1 fruit fly cellular context compared by ENCODE assay signal in the genomic region with DNA sequence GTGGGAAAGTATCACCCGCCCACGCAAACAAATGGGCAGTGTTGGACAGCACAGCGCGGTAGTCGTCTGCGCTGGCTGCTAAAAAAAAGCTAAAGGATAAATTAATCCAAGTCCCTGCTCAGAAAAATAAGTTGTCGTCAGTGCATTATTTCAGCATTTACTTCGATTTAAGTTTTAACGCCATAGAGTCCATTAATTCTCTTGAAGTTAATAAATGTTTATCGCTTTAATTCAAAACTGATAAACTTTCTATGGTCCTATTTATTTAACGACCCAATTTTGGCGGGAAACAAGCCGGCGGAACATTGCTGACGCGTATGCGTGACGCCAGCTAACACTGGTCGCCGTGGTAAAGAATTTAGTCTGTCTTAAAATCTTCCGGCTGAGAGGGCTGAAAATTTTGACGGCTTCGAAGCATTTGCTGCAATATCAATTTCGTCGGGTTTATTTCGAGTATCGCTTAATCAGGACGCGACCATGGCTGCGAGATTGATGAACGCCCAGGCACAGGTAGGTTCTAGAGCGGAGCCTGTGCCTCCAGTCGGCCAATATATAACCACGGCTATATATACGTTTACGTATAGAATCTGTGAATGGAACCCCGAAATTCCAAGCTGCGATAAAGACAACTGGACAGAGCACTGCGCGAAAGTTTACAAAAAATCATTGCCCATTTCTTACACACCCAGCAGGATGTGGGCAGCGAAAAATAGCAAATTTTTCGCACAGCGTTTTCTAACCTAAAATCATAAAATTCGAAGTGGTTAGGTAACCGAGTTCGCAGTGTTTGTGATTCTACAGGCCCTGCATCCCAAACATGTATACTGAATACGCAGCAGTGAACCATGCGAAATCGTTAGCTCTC.
TF ChIP-seq lines count a peak whose summit lies in the region.

Gene mAcon1, plus strand, starts transcription at position 276 of the 865 bp plus-strand sequence.
Gene CG43345, minus strand, starts transcription at position 287 of the 865 bp plus-strand sequence.
Gene CG43346, minus strand, starts transcription at position 287 of the 865 bp plus-strand sequence.

TF ChIP-seq in whole organism, embryonic, 481 proteins besides CTCF, POLR2A, EP300 and RAD21 (continued from another document and continues in another):
- TF ChIP-seq ac (GFP tag; optimal IDR thresholded peaks at IDR 0.05; lab: Kevin White, UChicago) (no peak), gfzf (GFP tag; optimal IDR thresholded peaks at IDR 0.05; lab: Kevin White, UChicago) (peak; percentile 39), Spps (tag; optimal IDR thresholded peaks at IDR 0.05; lab: Kevin White, UChicago) (peak; percentile 24), CkIIα-i1 (GFP tag; IDR thresholded peaks at IDR 0.05; lab: Robert Waterston, UW) (no peak), CG15696 (tag; optimal IDR thresholded peaks at IDR 0.05; lab: Kevin White, UChicago) (peak; percentile 72), stwl (tag; optimal IDR thresholded peaks at IDR 0.05; lab: Kevin White, UChicago) (peak; percentile 48), hth (optimal IDR thresholded peaks at IDR 0.05; lab: Kevin White, UChicago) (no peak), CG3065 (GFP tag; optimal IDR thresholded peaks at IDR 0.05; lab: Kevin White, UChicago) (peak; percentile 64), ranshi (GFP tag; IDR thresholded peaks at IDR 0.05; lab: Robert Waterston, UW) (no peak; the same call in 1 of the 2 replicates), Dfd (GFP tag; optimal IDR thresholded peaks at IDR 0.05; lab: Kevin White, UChicago) (no peak), CG9817 (tag; optimal IDR thresholded peaks at IDR 0.05; lab: Kevin White, UChicago) (peak; percentile 79), Pdp1 (GFP tag; optimal IDR thresholded peaks at IDR 0.05; lab: Kevin White, UChicago) (peak; percentile 83 to 97), mld (GFP tag; IDR thresholded peaks at IDR 0.05; lab: Robert Waterston, UW; ENCODE audit: partially characterized antibody) (no peak), ab (GFP tag; optimal IDR thresholded peaks at IDR 0.05; lab: Kevin White, UChicago) (peak; percentile 61), CG15269 (tag; optimal IDR thresholded peaks at IDR 0.05; lab: Kevin White, UChicago) (no peak), Ssrp (tag; optimal IDR thresholded peaks at IDR 0.05; lab: Kevin White, UChicago) (peak; percentile 70), cad (GFP tag; optimal IDR thresholded peaks at IDR 0.05; lab: Kevin White, UChicago) (no peak), Hmx (GFP tag; optimal IDR thresholded peaks at IDR 0.05; lab: Kevin White, UChicago) (peak; percentile 34), Poxn (GFP tag; IDR thresholded peaks at IDR 0.05; lab: Robert Waterston, UW) (no peak), NfI (GFP tag; optimal IDR thresholded peaks at IDR 0.05; lab: Kevin White, UChicago) (peak; percentile 86), tx (GFP tag; optimal IDR thresholded peaks at IDR 0.05; lab: Kevin White, UChicago) (peak; percentile 83), Asciz (GFP tag; optimal IDR thresholded peaks at IDR 0.05; lab: Kevin White, UChicago) (no peak), pzg (GFP tag; optimal IDR thresholded peaks at IDR 0.05; lab: Kevin White, UChicago) (peak; percentile 68), Gug (GFP tag; IDR thresholded peaks at IDR 0.05; lab: Robert Waterston, UW) (peak; percentile 52; the same call in 3 of the 4 replicates), Jarid2 (GFP tag; optimal IDR thresholded peaks at IDR 0.05; lab: Kevin White, UChicago) (no peak), Dll (GFP tag; IDR thresholded peaks at IDR 0.05; lab: Robert Waterston, UW; ENCODE audit: partially characterized antibody) (no peak), ap (GFP tag; IDR thresholded peaks at IDR 0.05; lab: Robert Waterston, UW) (no peak), odd (GFP tag; optimal IDR thresholded peaks at IDR 0.05; lab: Kevin White, UChicago) (no peak), BEAF-32 (GFP tag; optimal IDR thresholded peaks at IDR 0.05; lab: Kevin White, UChicago) (peak; percentile 48), CG10543 (GFP tag; optimal IDR thresholded peaks at IDR 0.05; lab: Kevin White, UChicago) (peak; percentile 92), CG4282 (GFP tag; optimal IDR thresholded peaks at IDR 0.05; lab: Kevin White, UChicago) (peak; percentile 59), psq (GFP tag; optimal IDR thresholded peaks at IDR 0.05; lab: Kevin White, UChicago) (peak; percentile 6), CG17612 (GFP tag; IDR thresholded peaks at IDR 0.05; lab: Robert Waterston, UW) (no peak), CG30403 (GFP tag; optimal IDR thresholded peaks at IDR 0.05; lab: Kevin White, UChicago) (peak; percentile 87), unc-4 (GFP tag; IDR thresholded peaks at IDR 0.05; lab: Robert Waterston, UW; ENCODE audit: partially characterized antibody) (no peak), CG7556 (GFP tag; optimal IDR thresholded peaks at IDR 0.05; lab: Kevin White, UChicago) (peak; percentile 76), CG13894 (tag; optimal IDR thresholded peaks at IDR 0.05; lab: Kevin White, UChicago) (no peak), Opbp (GFP tag; IDR thresholded peaks at IDR 0.05; lab: Robert Waterston, UW; ENCODE audit: partially characterized antibody) (no peak), chm (GFP tag; IDR thresholded peaks at IDR 0.05; lab: Robert Waterston, UW) (peak; percentile 6; the same call in 1 of the 2 replicates), zf30C (GFP tag; optimal IDR thresholded peaks at IDR 0.05; lab: Kevin White, UChicago) (no peak), oc (tag; optimal IDR thresholded peaks at IDR 0.05; lab: Kevin White, UChicago) (no peak), CG1602 (GFP tag; optimal IDR thresholded peaks at IDR 0.05; lab: Kevin White, UChicago) (peak; percentile 67), CG17568 (GFP tag; optimal IDR thresholded peaks at IDR 0.05; lab: Kevin White, UChicago) (no peak), CG5180 (GFP tag; optimal IDR thresholded peaks at IDR 0.05; lab: Kevin White, UChicago) (no peak), CG30431 (GFP tag; optimal IDR thresholded peaks at IDR 0.05; lab: Kevin White, UChicago) (peak; percentile 68), CG3995 (GFP tag; optimal IDR thresholded peaks at IDR 0.05; lab: Kevin White, UChicago) (peak; percentile 46), CG15479 (GFP tag; optimal IDR thresholded peaks at IDR 0.05; lab: Kevin White, UChicago) (peak; percentile 66), cwo (GFP tag; optimal IDR thresholded peaks at IDR 0.05; lab: Kevin White, UChicago) (peak; percentile 68), Adf1 (GFP tag; IDR thresholded peaks at IDR 0.05; lab: Robert Waterston, UW) (peak; percentile 32), scrt (GFP tag; optimal IDR thresholded peaks at IDR 0.05; lab: Kevin White, UChicago) (no peak), CG5953 (GFP tag; IDR thresholded peaks at IDR 0.05; lab: Robert Waterston, UW) (no peak; the same call in 1 of the 2 replicates), jumu (GFP tag; optimal IDR thresholded peaks at IDR 0.05; lab: Kevin White, UChicago) (peak; percentile 92), Eip74EF (GFP tag; optimal IDR thresholded peaks at IDR 0.05; lab: Kevin White, UChicago) (no peak), mam (GFP tag; optimal IDR thresholded peaks at IDR 0.05; lab: Kevin White, UChicago) (peak; percentile 92), CG1603 (tag; optimal IDR thresholded peaks at IDR 0.05; lab: Kevin White, UChicago) (no peak), CG31388 (GFP tag; optimal IDR thresholded peaks at IDR 0.05; lab: Kevin White, UChicago) (no peak), CG15601 (tag; optimal IDR thresholded peaks at IDR 0.05; lab: Kevin White, UChicago) (no peak), CG11504 (tag; optimal IDR thresholded peaks at IDR 0.05; lab: Kevin White, UChicago) (no peak), CG7357 (GFP tag; IDR thresholded peaks at IDR 0.05; lab: Robert Waterston, UW) (peak; percentile 59; the same call in 1 of the 3 replicates), HLH4C (GFP tag; IDR thresholded peaks at IDR 0.05; lab: Robert Waterston, UW; ENCODE audit: partially characterized antibody) (no peak), CG7839 (tag; optimal IDR thresholded peaks at IDR 0.05; lab: Kevin White, UChicago) (no peak), CG6654 (GFP tag; optimal IDR thresholded peaks at IDR 0.05; lab: Kevin White, UChicago) (peak; percentile 23), MESR4 (GFP tag; optimal IDR thresholded peaks at IDR 0.05; lab: Kevin White, UChicago) (peak; percentile 27), CG7963 (GFP tag; IDR thresholded peaks at IDR 0.05; lab: Robert Waterston, UW; ENCODE audit: partially characterized antibody) (no peak), usp (GFP tag; optimal IDR thresholded peaks at IDR 0.05; lab: Kevin White, UChicago) (no peak), zen (tag; optimal IDR thresholded peaks at IDR 0.05; lab: Kevin White, UChicago) (peak; percentile 75), Doc3 (GFP tag; IDR thresholded peaks at IDR 0.05; lab: Robert Waterston, UW; ENCODE audit: partially characterized antibody) (no peak), Doc2 (GFP tag; IDR thresholded peaks at IDR 0.05; lab: Robert Waterston, UW) (no peak), CG4617 (GFP tag; optimal IDR thresholded peaks at IDR 0.05; lab: Kevin White, UChicago; ENCODE audit: borderline replicate concordance) (peak; percentile 63), ftz-f1 (GFP tag; optimal IDR thresholded peaks at IDR 0.05; lab: Kevin White, UChicago) (peak; percentile 53), CG10366 (GFP tag; IDR thresholded peaks at IDR 0.05; lab: Robert Waterston, UW) (peak; percentile 53), CG10209 (GFP tag; optimal IDR thresholded peaks at IDR 0.05; lab: Kevin White, UChicago) (peak; percentile 80), CG14014 (GFP tag; IDR thresholded peaks at IDR 0.05; lab: Robert Waterston, UW) (peak; percentile 75), Lhr (GFP tag; optimal IDR thresholded peaks at IDR 0.05; lab: Kevin White, UChicago) (peak; percentile 56), MBD-R2 (GFP tag; IDR thresholded peaks at IDR 0.05; lab: Robert Waterston, UW) (peak; percentile 76), az2 (GFP tag; optimal IDR thresholded peaks at IDR 0.05; lab: Kevin White, UChicago) (peak; percentile 76), Hr51 (GFP tag; optimal IDR thresholded peaks at IDR 0.05; lab: Kevin White, UChicago) (peak in 1 of 2 experiments; percentile 87), cas (GFP tag; IDR thresholded peaks at IDR 0.05; lab: Robert Waterston, UW) (0 out of 2 replicates have a peak, but pooled peaks have one; percentile 6), HLHmδ (GFP tag; optimal IDR thresholded peaks at IDR 0.05; lab: Kevin White, UChicago) (no peak), CG1647 (GFP tag; optimal IDR thresholded peaks at IDR 0.05; lab: Kevin White, UChicago) (peak; percentile 70), onecut (GFP tag; IDR thresholded peaks at IDR 0.05; lab: Robert Waterston, UW) (no peak; the same call in none of the 2 replicates), CG11696 (GFP tag; IDR thresholded peaks at IDR 0.05; lab: Robert Waterston, UW) (no peak), CG13287 (GFP tag; IDR thresholded peaks at IDR 0.05; lab: Robert Waterston, UW; ENCODE audit: partially characterized antibody) (no peak; the same call in 1 of the 2 replicates), sug (tag; optimal IDR thresholded peaks at IDR 0.05; lab: Kevin White, UChicago) (peak; percentile 89), CG7372 (GFP tag; IDR thresholded peaks at IDR 0.05; lab: Robert Waterston, UW) (peak; percentile 73), HHEX (GFP tag; optimal IDR thresholded peaks at IDR 0.05; lab: Kevin White, UChicago) (peak; percentile 79), D19A (tag; optimal IDR thresholded peaks at IDR 0.05; lab: Kevin White, UChicago) (no peak), nerfin-1 (tag; optimal IDR thresholded peaks at IDR 0.05; lab: Kevin White, UChicago) (peak; percentile 71), CG6854 (GFP tag; optimal IDR thresholded peaks at IDR 0.05; lab: Kevin White, UChicago) (peak; percentile 7), vnd (GFP tag; IDR thresholded peaks at IDR 0.05; lab: Robert Waterston, UW; ENCODE audit: partially characterized antibody) (no peak), YL-1 (GFP tag; optimal IDR thresholded peaks at IDR 0.05; lab: Kevin White, UChicago) (peak; percentile 53), Taf1 (GFP tag; IDR thresholded peaks at IDR 0.05; lab: Robert Waterston, UW) (no peak; the same call in 1 of the 2 replicates), CG13775 (GFP tag; optimal IDR thresholded peaks at IDR 0.05; lab: Kevin White, UChicago) (peak; percentile 87), CG4404 (GFP tag; IDR thresholded peaks at IDR 0.05; lab: Robert Waterston, UW) (peak; percentile 80), MTF-1 (GFP tag; optimal IDR thresholded peaks at IDR 0.05; lab: Kevin White, UChicago; ENCODE audit: borderline replicate concordance) (no peak), bigmax (GFP tag; optimal IDR thresholded peaks at IDR 0.05; lab: Kevin White, UChicago) (peak; percentile 86), Kr (GFP tag; optimal IDR thresholded peaks at IDR 0.05; lab: Kevin White, UChicago) (no peak), CG9215 (GFP tag; IDR thresholded peaks at IDR 0.05; lab: Robert Waterston, UW) (peak; percentile 83), Med (GFP tag; lab: Kevin White, UChicago) (peak; percentile 98), CG32772 (GFP tag; IDR thresholded peaks at IDR 0.05; lab: Robert Waterston, UW) (0 out of 2 replicates have a peak, but pooled peaks have one; percentile 33), CG18011 (GFP tag; optimal IDR thresholded peaks at IDR 0.05; lab: Kevin White, UChicago) (peak; percentile 51), dimm (GFP tag; IDR thresholded peaks at IDR 0.05; lab: Robert Waterston, UW) (no peak), lola (GFP tag; optimal IDR thresholded peaks at IDR 0.05; lab: Kevin White, UChicago) (peak in 1 of 3 experiments; percentile 76), CG12155 (GFP tag; optimal IDR thresholded peaks at IDR 0.05; lab: Kevin White, UChicago) (peak; percentile 84), Abd-B (GFP tag; optimal IDR thresholded peaks at IDR 0.05; lab: Kevin White, UChicago) (peak; percentile 89), vvl (GFP tag; IDR thresholded peaks at IDR 0.05; lab: Robert Waterston, UW) (peak; percentile 27; the same call in 1 of the 2 replicates), tgo (GFP tag; IDR thresholded peaks at IDR 0.05; lab: Robert Waterston, UW) (peak; percentile 58), CG9437 (GFP tag; optimal IDR thresholded peaks at IDR 0.05; lab: Kevin White, UChicago) (peak; percentile 77), pnt (GFP tag; optimal IDR thresholded peaks at IDR 0.05; lab: Kevin White, UChicago) (peak; percentile 82), ro (GFP tag; IDR thresholded peaks at IDR 0.05; lab: Robert Waterston, UW) (no peak), fd102C (GFP tag; optimal IDR thresholded peaks at IDR 0.05; lab: Kevin White, UChicago) (peak; percentile 5), Aef1 (GFP tag; IDR thresholded peaks at IDR 0.05; lab: Robert Waterston, UW) (peak; percentile 51), sisA (GFP tag; IDR thresholded peaks at IDR 0.05; lab: Robert Waterston, UW) (peak; percentile 60), stc (GFP tag; IDR thresholded peaks at IDR 0.05; lab: Robert Waterston, UW) (no peak), ewg (GFP tag; optimal IDR thresholded peaks at IDR 0.05; lab: Kevin White, UChicago) (peak; percentile 81), CG6689 (GFP tag; IDR thresholded peaks at IDR 0.05; lab: Robert Waterston, UW) (peak; percentile 51; the same call in 1 of the 2 replicates), CG6175 (GFP tag; IDR thresholded peaks at IDR 0.05; lab: Robert Waterston, UW) (no peak), hb (GFP tag; IDR thresholded peaks at IDR 0.05; lab: Robert Waterston, UW; ENCODE audit: partially characterized antibody) (no peak)
